Fruit fly (Drosophila melanogaster) whole organism, prepupa: Measurements from ENCODE around the gene CG42371.

ENCODE experiments used
- Blimp-1 ChIP-seq: fragments of 200-800 bp; sonication (Bioruptor generic); optimal IDR thresholded peaks from 3 replicates; lab custom pipeline; 2017; ENCODE audit warnings: missing biosample characterization, missing genetic modification characterization, mild to moderate bottlenecking, moderate library complexity, missing genetic modification reagents
- CG10631 ChIP-seq: fragments of 200-800 bp; sonication (Bioruptor generic); optimal IDR thresholded peaks from 2 replicates; lab custom pipeline; 2016; ENCODE audit warnings: missing biosample characterization, missing genetic modification characterization
- CG11294 ChIP-seq: fragments of 200-800 bp; sonication (Bioruptor generic); IDR thresholded peaks from 2 replicates; pipeline ENCODE4 v1.3.6; 2022; ENCODE audit warnings: missing biosample characterization, missing genetic modification characterization
- CG11902 ChIP-seq: fragments of 200-800 bp; sonication (Bioruptor generic); optimal IDR thresholded peaks from 3 replicates; lab custom pipeline; 2016; ENCODE audit warnings: missing biosample characterization, missing genetic modification characterization
- CG15336 ChIP-seq: fragments of 200-800 bp; sonication (Bioruptor generic); IDR thresholded peaks from 2 replicates; pipeline ENCODE4 v1.3.6; 2022; ENCODE audit warnings: missing biosample characterization, missing genetic modification characterization
- CG1621 ChIP-seq: fragments of 200-800 bp; sonication (Bioruptor generic); optimal IDR thresholded peaks from 3 replicates; lab custom pipeline; 2018; ENCODE audit warnings: missing biosample characterization, mild to moderate bottlenecking, missing genetic modification characterization
- CG16779 ChIP-seq: fragments of 200-800 bp; sonication (Bioruptor generic); optimal IDR thresholded peaks from 3 replicates; lab custom pipeline; 2017; ENCODE audit warnings: missing biosample characterization, mild to moderate bottlenecking, missing genetic modification characterization
- CG3032 ChIP-seq: fragments of 200-800 bp; optimal IDR thresholded peaks from 2 replicates; lab custom pipeline; 2019; ENCODE audit warnings: missing biosample characterization, mild to moderate bottlenecking, missing genetic modification characterization, moderate library complexity
- CG32006 ChIP-seq: fragments of 200-800 bp; sonication (Bioruptor generic); optimal IDR thresholded peaks from 3 replicates; lab custom pipeline; 2017; ENCODE audit warnings: missing biosample characterization, mild to moderate bottlenecking, missing genetic modification characterization
- CG34406 ChIP-seq: fragments of 200-800 bp; sonication (Bioruptor generic); optimal IDR thresholded peaks from 3 replicates; lab custom pipeline; 2016; ENCODE audit warnings: missing biosample characterization, missing genetic modification characterization
- CG4318 ChIP-seq: fragments of 200-800 bp; sonication (Bioruptor generic); optimal IDR thresholded peaks from 3 replicates; lab custom pipeline; 2017; ENCODE audit warnings: missing biosample characterization, mild to moderate bottlenecking, missing genetic modification characterization
- CG6163 ChIP-seq: fragments of 200-800 bp; sonication (Bioruptor generic); IDR thresholded peaks from 3 replicates; pipeline ENCODE4 v1.3.6; 2022; ENCODE audit warnings: missing biosample characterization, missing genetic modification characterization
- CG6276 ChIP-seq: fragments of 200-800 bp; sonication (Bioruptor generic); optimal IDR thresholded peaks from 2 replicates; lab custom pipeline; 2017; ENCODE audit warnings: missing biosample characterization, mild to moderate bottlenecking, missing genetic modification characterization
- CG6792 ChIP-seq: fragments of 200-800 bp; sonication (Bioruptor generic); optimal IDR thresholded peaks from 3 replicates; lab custom pipeline; 2016; ENCODE audit warnings: missing biosample characterization, missing genetic modification characterization
- CG6808 ChIP-seq: fragments of 200-800 bp; sonication (Bioruptor generic); optimal IDR thresholded peaks from 3 replicates; lab custom pipeline; 2017; ENCODE audit warnings: missing biosample characterization, missing genetic modification characterization, mild to moderate bottlenecking, moderate library complexity, missing genetic modification reagents
- CG6854 ChIP-seq: fragments of 200-800 bp; sonication (Bioruptor generic); optimal IDR thresholded peaks from 2 replicates; lab custom pipeline; 2017; ENCODE audit warnings: missing biosample characterization, mild to moderate bottlenecking, missing genetic modification characterization
- CG7368 ChIP-seq: fragments of 200-800 bp; sonication (Bioruptor generic); optimal IDR thresholded peaks from 3 replicates; lab custom pipeline; 2016; ENCODE audit warnings: missing biosample characterization, missing genetic modification characterization
- CG8119 ChIP-seq: fragments of 200-800 bp; sonication (Bioruptor generic); IDR thresholded peaks from 3 replicates; pipeline ENCODE4 v1.3.6; 2022; ENCODE audit warnings: missing biosample characterization, missing genetic modification characterization
- CG8319 ChIP-seq: fragments of 200-800 bp; sonication (Bioruptor generic); optimal IDR thresholded peaks from 3 replicates; lab custom pipeline; 2016; ENCODE audit warnings: missing biosample characterization, missing genetic modification characterization
- CG9139 ChIP-seq: fragments of 200-800 bp; sonication (Bioruptor generic); optimal IDR thresholded peaks from 3 replicates; lab custom pipeline; 2017; ENCODE audit warnings: missing biosample characterization, mild to moderate bottlenecking, missing genetic modification characterization
- Eip78C ChIP-seq: fragments of 200-800 bp; sonication (Bioruptor generic); peaks from one replicate; lab custom pipeline; 2016; ENCODE audit warnings: missing biosample characterization, missing genetic modification characterization
- Eip93F ChIP-seq: fragments of 200-800 bp; sonication (Bioruptor generic); optimal IDR thresholded peaks from 2 replicates; lab custom pipeline; 2016; ENCODE audit warnings: missing biosample characterization, mild to moderate bottlenecking, missing genetic modification characterization
- Hr38 ChIP-seq: sonication (Bioruptor generic); optimal IDR thresholded peaks from 2 replicates; lab custom pipeline; 2016; ENCODE audit warnings: missing biosample characterization, missing genetic modification characterization
- Hr4 ChIP-seq: fragments of 200-800 bp; sonication (Bioruptor generic); optimal IDR thresholded peaks from 3 replicates; lab custom pipeline; 2016; ENCODE audit warnings: missing biosample characterization, missing genetic modification characterization
- Lpt ChIP-seq: fragments of 200-800 bp; sonication (Bioruptor generic); optimal IDR thresholded peaks from 3 replicates; lab custom pipeline; 2016; ENCODE audit warnings: missing biosample characterization, missing genetic modification characterization
- OdsH ChIP-seq: fragments of 200-800 bp; sonication (Bioruptor generic); optimal IDR thresholded peaks from 3 replicates; lab custom pipeline; 2016; ENCODE audit warnings: missing biosample characterization, missing genetic modification characterization
- Smox ChIP-seq: fragments of 200-800 bp; sonication (Bioruptor generic); optimal IDR thresholded peaks from 3 replicates; lab custom pipeline; 2016; ENCODE audit warnings: missing biosample characterization, missing genetic modification characterization
- Sox102F ChIP-seq: fragments of 200-800 bp; sonication (Bioruptor generic); optimal IDR thresholded peaks from 2 replicates; lab custom pipeline; 2016; ENCODE audit warnings: missing biosample characterization, mild to moderate bottlenecking, missing genetic modification characterization
- Sox14 ChIP-seq: fragments of 200-800 bp; sonication (Bioruptor generic); optimal IDR thresholded peaks from 3 replicates; lab custom pipeline; 2016; ENCODE audit warnings: missing biosample characterization, missing genetic modification characterization
- Sox15 ChIP-seq: fragments of 200-800 bp; sonication (Bioruptor generic); optimal IDR thresholded peaks from 3 replicates; lab custom pipeline; 2016; ENCODE audit warnings: missing biosample characterization, missing genetic modification characterization
- achi ChIP-seq: fragments of 200-800 bp; sonication (Bioruptor generic); optimal IDR thresholded peaks from 3 replicates; lab custom pipeline; 2016; ENCODE audit warnings: missing biosample characterization, missing genetic modification characterization
- acj6 ChIP-seq: fragments of 200-800 bp; sonication (Bioruptor generic); optimal IDR thresholded peaks from 3 replicates; lab custom pipeline; 2016; ENCODE audit warnings: missing biosample characterization, missing genetic modification characterization
- dac ChIP-seq: fragments of 200-800 bp; sonication (Bioruptor generic); optimal IDR thresholded peaks from 2 replicates; lab custom pipeline; 2017; ENCODE audit warnings: missing biosample characterization, mild to moderate bottlenecking, missing genetic modification characterization
- dsx ChIP-seq: fragments of 200-800 bp; optimal IDR thresholded peaks from 3 replicates; lab custom pipeline; 2019; ENCODE audit warnings: missing biosample characterization, mild to moderate bottlenecking, missing genetic modification characterization, moderate library complexity; ENCODE audit not compliant: poor library complexity, severe bottlenecking
- eg ChIP-seq: fragments of 200-800 bp; sonication (Bioruptor generic); IDR thresholded peaks from 3 replicates; pipeline ENCODE4 v1.3.6; 2022; ENCODE audit warnings: missing biosample characterization, missing genetic modification characterization
- esn ChIP-seq: fragments of 200-800 bp; sonication (Bioruptor generic); optimal IDR thresholded peaks from 2 replicates; lab custom pipeline; 2016; ENCODE audit warnings: missing biosample characterization, mild to moderate bottlenecking, missing genetic modification characterization, moderate library complexity
- fd85E ChIP-seq: fragments of 200-800 bp; sonication (Bioruptor generic); optimal IDR thresholded peaks from 3 replicates; lab custom pipeline; 2016; ENCODE audit warnings: missing biosample characterization, missing genetic modification characterization
- lz ChIP-seq: fragments of 200-800 bp; sonication (Bioruptor generic); optimal IDR thresholded peaks from 3 replicates; lab custom pipeline; 2016; ENCODE audit warnings: missing biosample characterization, missing genetic modification characterization
- net ChIP-seq: fragments of 200-800 bp; sonication (Bioruptor generic); optimal IDR thresholded peaks from 3 replicates; lab custom pipeline; 2016; ENCODE audit warnings: missing biosample characterization, missing genetic modification characterization
- salr ChIP-seq, 2 experiments: fragments of 200-800 bp; sonication (Bioruptor generic); optimal IDR thresholded peaks; 3 replicates each; lab custom pipeline; 2016 to 2018; ENCODE audit warnings: missing biosample characterization in 2 of 2, missing genetic modification characterization in 2 of 2, mild to moderate bottlenecking in 1 of 2
- spab ChIP-seq: fragments of 200-800 bp; sonication (Bioruptor generic); optimal IDR thresholded peaks from 2 replicates; lab custom pipeline; 2017; ENCODE audit warnings: missing biosample characterization, mild to moderate bottlenecking, missing genetic modification characterization, missing genetic modification reagents
- ss ChIP-seq, 2 experiments: fragments of 200-800 bp; sonication (Bioruptor generic); optimal IDR thresholded peaks; 2 replicates in 1 of 2; 3 replicates in 1 of 2; lab custom pipeline; 2017 to 2018; ENCODE audit warnings: mild to moderate bottlenecking in 2 of 2, missing biosample characterization in 2 of 2, missing genetic modification characterization in 2 of 2, moderate library complexity in 1 of 2
- svp ChIP-seq: fragments of 200-800 bp; sonication (Bioruptor generic); peaks from one replicate; lab custom pipeline; 2016; ENCODE audit warnings: missing biosample characterization, missing genetic modification characterization
- topi ChIP-seq: fragments of 200-800 bp; sonication (Bioruptor generic); optimal IDR thresholded peaks from 3 replicates; lab custom pipeline; 2016; ENCODE audit warnings: missing biosample characterization, missing genetic modification characterization
- vri ChIP-seq: fragments of 200-800 bp; sonication (Bioruptor generic); optimal IDR thresholded peaks from 3 replicates; lab custom pipeline; 2016; ENCODE audit warnings: missing biosample characterization, mild to moderate bottlenecking, missing genetic modification characterization

The CG42371 gene

DNA sequence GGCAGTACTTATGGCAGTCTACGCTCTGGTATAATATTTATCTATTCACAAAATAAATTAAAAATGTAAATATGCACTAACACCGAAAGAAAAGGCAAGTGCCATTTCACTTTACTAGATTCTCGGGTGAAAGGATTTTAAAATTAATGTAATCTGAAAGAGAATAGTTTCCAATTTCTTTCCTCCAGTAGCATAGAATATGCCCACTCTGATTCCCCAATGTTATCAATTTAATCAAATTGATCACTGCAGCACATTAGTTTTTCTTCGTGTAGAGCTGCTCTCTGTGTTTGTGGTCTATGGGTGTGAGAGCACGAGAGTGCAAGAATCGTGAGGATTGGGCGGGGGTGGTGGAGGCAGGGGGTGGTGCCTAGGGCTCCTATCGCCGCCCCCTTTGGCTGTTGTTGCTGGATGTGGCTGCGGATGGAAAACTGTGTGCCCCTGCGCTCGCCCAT lies 15.9 kb downstream of the CG42371 start (continued):
- peak; percentile 94 for TF ChIP-seq CG10631 (GFP tag; lab: Kevin White, UChicago)
- peak; percentile 89 for TF ChIP-seq dac (GFP tag; lab: Kevin White, UChicago)
- peak; percentile 93 for TF ChIP-seq svp (GFP tag; lab: Kevin White, UChicago)
- TF ChIP-seq Smox (GFP tag; lab: Kevin White, UChicago), result peak; percentile 80
- TF ChIP-seq acj6 (GFP tag; lab: Kevin White, UChicago), result peak; percentile 91
- TF ChIP-seq CG6163 (GFP tag; lab: Robert Waterston, UW), result peak; percentile 90
- peak; percentile 63 for TF ChIP-seq vri
- TF ChIP-seq CG6808 (GFP tag; lab: Kevin White, UChicago), result peak; percentile 87
- peak; percentile 91 for TF ChIP-seq eg (GFP tag; lab: Robert Waterston, UW)
- TF ChIP-seq Sox15 (GFP tag; lab: Kevin White, UChicago), result peak; percentile 79
- peak; percentile 83 for TF ChIP-seq CG34406
- TF ChIP-seq OdsH (GFP tag; lab: Kevin White, UChicago), result peak; percentile 94
- peak; percentile 82 for TF ChIP-seq CG6792 (GFP tag; lab: Kevin White, UChicago)
- peak; percentile 96 for TF ChIP-seq CG4318
- peak; percentile 93 for TF ChIP-seq Sox14
- peak; percentile 89 for TF ChIP-seq spab
- TF ChIP-seq esn (GFP tag; lab: Kevin White, UChicago), result peak; percentile 86
- TF ChIP-seq CG8319 (GFP tag; lab: Kevin White, UChicago), result peak; percentile 66
- TF ChIP-seq dsx (GFP tag; lab: Kevin White, UChicago), result peak; percentile 83
- TF ChIP-seq ss (GFP tag; optimal IDR thresholded peaks at IDR 0.05; lab: Kevin White, UChicago), result peak; percentile 67 to 76
- TF ChIP-seq Sox102F (GFP tag; lab: Kevin White, UChicago), result peak; percentile 72
- TF ChIP-seq CG6854 (GFP tag; lab: Kevin White, UChicago), result no peak
- TF ChIP-seq net (GFP tag; lab: Kevin White, UChicago), result peak; percentile 91
- TF ChIP-seq Eip78C, result peak; percentile 96
- peak; percentile 97 for TF ChIP-seq CG6276 (GFP tag; lab: Kevin White, UChicago)
- peak; percentile 72 for TF ChIP-seq CG7368 (GFP tag; lab: Kevin White, UChicago)
- peak; percentile 85 for TF ChIP-seq CG3032 (tag; lab: Kevin White, UChicago)
- TF ChIP-seq fd85E (GFP tag; lab: Kevin White, UChicago), result peak; percentile 48
- peak; percentile 78 for TF ChIP-seq Lpt (GFP tag; lab: Kevin White, UChicago)
- TF ChIP-seq CG1621, result peak; percentile 67
- peak; percentile 65 for TF ChIP-seq CG9139 (GFP tag; lab: Kevin White, UChicago)
- TF ChIP-seq salr (GFP tag; optimal IDR thresholded peaks at IDR 0.05; lab: Kevin White, UChicago), result peak; percentile 75 to 99
- peak; percentile 36 for TF ChIP-seq Blimp-1 (GFP tag; lab: Kevin White, UChicago)
- peak; percentile 83 for TF ChIP-seq lz (GFP tag; lab: Kevin White, UChicago)
- peak; percentile 91 for TF ChIP-seq CG16779 (tag; lab: Kevin White, UChicago)

dm6 chr2L:2200136-2201036 lies 16.7 kb downstream of the CG42371 start:
- TF ChIP-seq CG6792 (GFP tag; lab: Kevin White, UChicago), result no peak
- no peak for TF ChIP-seq topi (GFP tag; lab: Kevin White, UChicago)
- TF ChIP-seq dsx (GFP tag; lab: Kevin White, UChicago), result peak; percentile 22
- TF ChIP-seq salr (GFP tag; optimal IDR thresholded peaks at IDR 0.05; lab: Kevin White, UChicago), result no peak
- TF ChIP-seq CG11902 (GFP tag; lab: Kevin White, UChicago), result no peak
- no peak for TF ChIP-seq Eip93F
- TF ChIP-seq Hr38 (GFP tag; lab: Kevin White, UChicago), result no peak
- no peak for TF ChIP-seq CG8119 (GFP tag; lab: Robert Waterston, UW)
- no peak for TF ChIP-seq CG15336 (GFP tag; lab: Robert Waterston, UW)
- TF ChIP-seq CG11294, result no peak
- TF ChIP-seq CG9139 (GFP tag; lab: Kevin White, UChicago), result no peak
- no peak for TF ChIP-seq Hr4 (GFP tag; lab: Kevin White, UChicago)
- TF ChIP-seq OdsH (GFP tag; lab: Kevin White, UChicago), result no peak
- TF ChIP-seq CG32006 (GFP tag; lab: Kevin White, UChicago), result no peak
- TF ChIP-seq fd85E (GFP tag; lab: Kevin White, UChicago), result no peak
- peak; percentile 29 for TF ChIP-seq CG6854 (GFP tag; lab: Kevin White, UChicago)
- no peak for TF ChIP-seq acj6 (GFP tag; lab: Kevin White, UChicago)
- TF ChIP-seq CG7368 (GFP tag; lab: Kevin White, UChicago), result peak; percentile 41
- TF ChIP-seq Lpt (GFP tag; lab: Kevin White, UChicago), result peak; percentile 86
- TF ChIP-seq CG1621, result peak; percentile 59
- no peak for TF ChIP-seq spab
- TF ChIP-seq Blimp-1 (GFP tag; lab: Kevin White, UChicago), result no peak
- peak; percentile 99 for TF ChIP-seq vri
- no peak for TF ChIP-seq achi
- TF ChIP-seq CG8319 (GFP tag; lab: Kevin White, UChicago), result no peak
- no peak for TF ChIP-seq CG6808 (GFP tag; lab: Kevin White, UChicago)
- TF ChIP-seq CG6276 (GFP tag; lab: Kevin White, UChicago), result no peak
